Worm (Caenorhabditis elegans) whole organism, young adult: ENCODE measurements around the gene dhs-17.

ENCODE experiments used
- B0019.2 ChIP-seq: fragments of 200-800 bp; sonication (Bioruptor generic); conservative IDR thresholded peaks from 2 replicates; pipeline ENCODE4 v1.3.6; 2022; ENCODE audit warnings: missing genetic modification reagents, missing genetic modification characterization, missing compliant biosample characterization
- B0035.1 ChIP-seq: sonication (generic microtip); optimal IDR thresholded peaks from 2 replicates; lab custom pipeline; 2016; ENCODE audit warnings: missing genetic modification characterization, mild to moderate bottlenecking, missing compliant biosample characterization, missing genotype, missing genetic modification reagents
- ama-1 ChIP-seq, 3 experiments: fragments of 150-350 bp in 1 of 3; sonication (generic microtip) in 2 of 3; optimal IDR thresholded peaks; 2 replicates each; lab custom pipeline; 2014 to 2018; ENCODE audit warnings: missing biosample characterization in 2 of 3, missing genetic modification characterization in 2 of 3, missing genetic modification reagents in 2 of 3
- dpl-1 ChIP-seq: fragments of 150-350 bp; optimal IDR thresholded peaks from 2 replicates; lab custom pipeline; 2014; ENCODE audit warnings: missing biosample characterization, missing genetic modification reagents, missing genetic modification characterization
- efl-1 ChIP-seq: fragments of 150-350 bp; optimal IDR thresholded peaks from 2 replicates; lab custom pipeline; 2014; ENCODE audit warnings: missing biosample characterization, missing genetic modification reagents, missing genetic modification characterization
- hlh-12 ChIP-seq: sonication (generic microtip); optimal IDR thresholded peaks from 2 replicates; lab custom pipeline; 2016; ENCODE audit warnings: missing genetic modification characterization, missing compliant biosample characterization
- lag-1 ChIP-seq: fragments of 200-800 bp; sonication (Bioruptor generic); IDR thresholded peaks from 2 replicates; pipeline ENCODE4 v1.3.6; 2022; ENCODE audit warnings: missing genetic modification reagents, missing genetic modification characterization, missing compliant biosample characterization
- madf-10 ChIP-seq: sonication (generic microtip); optimal IDR thresholded peaks from 2 replicates; lab custom pipeline; 2016; ENCODE audit warnings: mild to moderate bottlenecking, missing genetic modification characterization, missing compliant biosample characterization
- mxl-1 ChIP-seq: sonication (generic microtip); optimal IDR thresholded peaks from 2 replicates; lab custom pipeline; 2016; ENCODE audit warnings: missing genetic modification characterization, missing compliant biosample characterization
- nfya-1 ChIP-seq: sonication (generic microtip); optimal IDR thresholded peaks from 2 replicates; lab custom pipeline; 2017; ENCODE audit warnings: antibody characterized with exemption, missing compliant biosample characterization, missing genetic modification characterization, borderline replicate concordance; ENCODE audit not compliant: insufficient read depth
- repo-1 ChIP-seq: sonication (generic microtip); optimal IDR thresholded peaks from 2 replicates; lab custom pipeline; 2017; ENCODE audit warnings: mild to moderate bottlenecking, missing genetic modification characterization, missing compliant biosample characterization
- snpc-1.3 ChIP-seq: sonication (generic microtip); optimal IDR thresholded peaks from 2 replicates; lab custom pipeline; 2017; ENCODE audit warnings: missing genetic modification characterization, mild to moderate bottlenecking, missing compliant biosample characterization, antibody characterized with exemption, moderate library complexity, missing genotype, missing genetic modification reagents; ENCODE audit not compliant: insufficient read depth
- ztf-22 ChIP-seq: fragments of 200-800 bp; sonication (Bioruptor generic); optimal IDR thresholded peaks from 2 replicates; lab custom pipeline; 2018; ENCODE audit warnings: mild to moderate bottlenecking, missing genetic modification characterization, moderate library complexity, missing compliant biosample characterization

ce11 chrV:6036547-6036946 is 1.9 kb upstream of the dhs-17 start:
- no peak for TF ChIP-seq madf-10
- TF ChIP-seq nfya-1: no peak
- no peak for TF ChIP-seq lag-1
- no peak for TF ChIP-seq repo-1 (tag; lab: Kevin White, UChicago)
- TF ChIP-seq snpc-1.3 (tag; lab: Kevin White, UChicago): no peak
- no peak for TF ChIP-seq ama-1 (optimal IDR thresholded peaks at IDR 0.05; lab: Kevin White, UChicago)
- no peak for TF ChIP-seq ama-1 (GFP tag; optimal IDR thresholded peaks at IDR 0.05; lab: Kevin White, UChicago)
- no peak for TF ChIP-seq dpl-1 (GFP tag; lab: Kevin White, UChicago)
- no peak for TF ChIP-seq B0019.2
- no peak for TF ChIP-seq hlh-12 (tag; lab: Kevin White, UChicago)
- no peak for TF ChIP-seq mxl-1
- no peak for TF ChIP-seq ztf-22
- peak; percentile 42 for TF ChIP-seq efl-1 (GFP tag; lab: Kevin White, UChicago)
- no peak for TF ChIP-seq B0035.1 (tag; lab: Kevin White, UChicago)
